Fruit fly (Drosophila melanogaster) S2 (cell line): ENCODE measurements around the gene CG8209.

Experiments used
- CG8478 ChIP-seq: fragments of >200 bp; optimal IDR thresholded peaks from 2 replicates; lab custom pipeline; 2018
- CTCF ChIP-seq, 2 experiments: fragments of >200 bp; optimal IDR thresholded peaks; 2 replicates each; lab custom pipeline; 2018

dm6 chr3L:7953728-7954127 lies 22.5 kb upstream of the CG8209 start:
- no peak for TF ChIP-seq CG8478 (lab: Kevin White, UChicago)
- TF ChIP-seq CTCF (optimal IDR thresholded peaks at IDR 0.05; lab: Kevin White, UChicago), result no peak
